Worm (Caenorhabditis elegans) whole organism, young adult: ENCODE results near the gene C11E4.6.

Source experiments
- B0019.2 ChIP-seq: fragments of 200-800 bp; sonication (Bioruptor generic); conservative IDR thresholded peaks from 2 replicates; pipeline ENCODE4 v1.3.6; 2022; ENCODE audit warnings: missing genetic modification reagents, missing genetic modification characterization, missing compliant biosample characterization
- B0261.1 ChIP-seq: sonication (generic microtip); optimal IDR thresholded peaks from 2 replicates; lab custom pipeline; 2016; ENCODE audit warnings: mild to moderate bottlenecking, missing genetic modification characterization, moderate library complexity, missing compliant biosample characterization
- D2030.7 ChIP-seq: fragments of 200-800 bp; sonication (Bioruptor generic); IDR thresholded peaks from 2 replicates; pipeline ENCODE4 v1.3.6; 2022; ENCODE audit warnings: missing genetic modification reagents, missing genetic modification characterization, missing compliant biosample characterization
- F23B12.7 ChIP-seq: sonication (generic microtip); optimal IDR thresholded peaks from 2 replicates; lab custom pipeline; 2017; ENCODE audit warnings: missing genetic modification characterization, mild to moderate bottlenecking, missing compliant biosample characterization, antibody characterized with exemption, moderate library complexity; ENCODE audit not compliant: insufficient read depth
- F37B4.10 ChIP-seq: fragments of 200-800 bp; sonication (Bioruptor generic); IDR thresholded peaks from 2 replicates; pipeline ENCODE4 v1.3.6; 2022; ENCODE audit warnings: missing genetic modification characterization, missing compliant biosample characterization
- F52B5.7 ChIP-seq: sonication (generic microtip); optimal IDR thresholded peaks from 2 replicates; lab custom pipeline; 2016; ENCODE audit warnings: mild to moderate bottlenecking, missing genetic modification characterization, missing compliant biosample characterization
- F57A8.1 ChIP-seq: fragments of 200-800 bp; sonication (Bioruptor generic); optimal IDR thresholded peaks from 2 replicates; lab custom pipeline; 2018; ENCODE audit warnings: mild to moderate bottlenecking, missing genetic modification characterization, moderate library complexity, missing compliant biosample characterization
- K12H6.12 ChIP-seq: fragments of 200-800 bp; sonication (Bioruptor generic); optimal IDR thresholded peaks from 2 replicates; lab custom pipeline; 2018; ENCODE audit warnings: mild to moderate bottlenecking, missing genetic modification characterization, missing compliant biosample characterization
- T07F8.4 ChIP-seq: sonication (generic microtip); optimal IDR thresholded peaks from 2 replicates; lab custom pipeline; 2016; ENCODE audit warnings: mild to moderate bottlenecking, missing genetic modification characterization, moderate library complexity, missing compliant biosample characterization
- T26A5.8 ChIP-seq: sonication (generic microtip); optimal IDR thresholded peaks from 2 replicates; lab custom pipeline; 2016; ENCODE audit warnings: missing genetic modification characterization, missing compliant biosample characterization
- Y56A3A.18 ChIP-seq: fragments of 200-800 bp; sonication (Bioruptor generic); IDR thresholded peaks from 2 replicates; pipeline ENCODE4 v1.3.6; 2022; ENCODE audit warnings: missing genetic modification reagents, missing genetic modification characterization, missing compliant biosample characterization
- Y95B8A.8 ChIP-seq: fragments of 200-800 bp; sonication (Bioruptor generic); IDR thresholded peaks from 2 replicates; pipeline ENCODE4 v1.3.6; 2022; ENCODE audit warnings: missing genetic modification reagents, missing genetic modification characterization, missing compliant biosample characterization
- ZK185.1 ChIP-seq: sonication (generic microtip); optimal IDR thresholded peaks from 2 replicates; lab custom pipeline; 2016; ENCODE audit warnings: mild to moderate bottlenecking, missing genetic modification characterization, missing compliant biosample characterization; ENCODE audit not compliant: poor library complexity, severe bottlenecking
- akir-1 ChIP-seq: fragments of 200-800 bp; sonication (Bioruptor generic); optimal IDR thresholded peaks from 2 replicates; lab custom pipeline; 2018; ENCODE audit warnings: mild to moderate bottlenecking, missing genetic modification characterization, moderate library complexity, missing compliant biosample characterization
- aptf-3 ChIP-seq: fragments of 200-800 bp; sonication (Bioruptor generic); IDR thresholded peaks from 2 replicates; pipeline ENCODE4 v1.3.6; 2022; ENCODE audit warnings: missing genetic modification characterization, missing compliant biosample characterization
- atf-7 ChIP-seq: sonication (generic microtip); optimal IDR thresholded peaks from 2 replicates; lab custom pipeline; 2017; ENCODE audit warnings: mild to moderate bottlenecking, missing genetic modification characterization, missing compliant biosample characterization
- attf-6 ChIP-seq: fragments of 200-800 bp; sonication (Bioruptor generic); IDR thresholded peaks from 2 replicates; pipeline ENCODE4 v1.3.6; 2022; ENCODE audit warnings: missing genetic modification reagents, missing genetic modification characterization, missing compliant biosample characterization
- bed-1 ChIP-seq: fragments of 200-800 bp; sonication (Bioruptor generic); IDR thresholded peaks from 2 replicates; pipeline ENCODE4 v1.3.6; 2022; ENCODE audit warnings: missing genetic modification reagents, missing genetic modification characterization, missing compliant biosample characterization
- cebp-1 ChIP-seq, 2 experiments: fragments of 200-800 bp in 1 of 2; sonication (Bioruptor generic) in 1 of 2; sonication (generic microtip) in 1 of 2; IDR thresholded peaks in 1 of 2; optimal IDR thresholded peaks in 1 of 2; 2 replicates each; pipeline versions ENCODE4 v1.3.6 to Lab custom; 2017 to 2022; ENCODE audit warnings: missing compliant biosample characterization in 2 of 2, missing genetic modification characterization in 2 of 2, mild to moderate bottlenecking in 1 of 2, missing genetic modification reagents in 1 of 2, moderate library complexity in 1 of 2
- ceh-100 ChIP-seq: fragments of 200-800 bp; sonication (Bioruptor generic); IDR thresholded peaks from 2 replicates; pipeline ENCODE4 v1.3.6; 2022; ENCODE audit warnings: missing genetic modification reagents, missing genetic modification characterization, missing compliant biosample characterization
- ceh-91 ChIP-seq: fragments of 200-800 bp; sonication (Bioruptor generic); IDR thresholded peaks from 2 replicates; pipeline ENCODE4 v1.3.6; 2022; ENCODE audit warnings: missing genetic modification reagents, missing genetic modification characterization, missing compliant biosample characterization
- dox-1 ChIP-seq: fragments of 200-800 bp; sonication (Bioruptor generic); IDR thresholded peaks from 2 replicates; pipeline ENCODE4 v1.3.6; 2022; ENCODE audit warnings: missing genetic modification reagents, missing genetic modification characterization, missing compliant biosample characterization
- efl-1 ChIP-seq: fragments of 150-350 bp; optimal IDR thresholded peaks from 2 replicates; lab custom pipeline; 2014; ENCODE audit warnings: missing biosample characterization, missing genetic modification reagents, missing genetic modification characterization
- egrh-3 ChIP-seq: fragments of 200-800 bp; sonication (Bioruptor generic); IDR thresholded peaks from 2 replicates; pipeline ENCODE4 v1.3.6; 2022; ENCODE audit warnings: missing genetic modification reagents, missing genetic modification characterization, missing compliant biosample characterization
- hlh-26 ChIP-seq: fragments of 200-800 bp; sonication (Bioruptor generic); conservative IDR thresholded peaks from 2 replicates; pipeline ENCODE4 v1.3.6; 2022; ENCODE audit warnings: missing genetic modification reagents, missing genetic modification characterization, missing compliant biosample characterization
- hmg-1.2 ChIP-seq: fragments of 200-800 bp; sonication (Bioruptor generic); IDR thresholded peaks from 2 replicates; pipeline ENCODE4 v1.3.6; 2022; ENCODE audit warnings: missing genetic modification reagents, missing genetic modification characterization, missing compliant biosample characterization
- hsf-1 ChIP-seq: fragments of 200-800 bp; sonication (Bioruptor generic); IDR thresholded peaks from 2 replicates; pipeline ENCODE4 v1.3.6; 2022; ENCODE audit warnings: missing genetic modification reagents, missing genetic modification characterization, missing compliant biosample characterization
- lag-1 ChIP-seq: fragments of 200-800 bp; sonication (Bioruptor generic); IDR thresholded peaks from 2 replicates; pipeline ENCODE4 v1.3.6; 2022; ENCODE audit warnings: missing genetic modification reagents, missing genetic modification characterization, missing compliant biosample characterization
- let-607 ChIP-seq, 2 experiments: fragments of 200-800 bp in 1 of 2; sonication (Bioruptor generic) in 1 of 2; sonication (generic microtip) in 1 of 2; optimal IDR thresholded peaks; 2 replicates each; lab custom pipeline; 2016 to 2018; ENCODE audit warnings: mild to moderate bottlenecking in 2 of 2, missing compliant biosample characterization in 2 of 2, missing genetic modification characterization in 2 of 2, moderate library complexity in 2 of 2, missing genotype in 1 of 2
- lin-26 ChIP-seq: fragments of 200-800 bp; sonication (Bioruptor generic); IDR thresholded peaks from 2 replicates; pipeline ENCODE4 v1.3.6; 2022; ENCODE audit warnings: missing genetic modification reagents, missing genetic modification characterization, missing compliant biosample characterization
- lin-40 ChIP-seq: sonication (generic microtip); optimal IDR thresholded peaks from 2 replicates; lab custom pipeline; 2016; ENCODE audit warnings: missing genetic modification characterization, mild to moderate bottlenecking, missing compliant biosample characterization, missing genotype, missing genetic modification reagents
- lir-1 ChIP-seq: fragments of 200-800 bp; sonication (Bioruptor generic); conservative IDR thresholded peaks from 2 replicates; pipeline ENCODE4 v1.3.6; 2022; ENCODE audit warnings: missing genetic modification reagents, missing genetic modification characterization, missing compliant biosample characterization
- madf-10 ChIP-seq: sonication (generic microtip); optimal IDR thresholded peaks from 2 replicates; lab custom pipeline; 2016; ENCODE audit warnings: mild to moderate bottlenecking, missing genetic modification characterization, missing compliant biosample characterization
- madf-3 ChIP-seq: fragments of 200-800 bp; sonication (Bioruptor generic); IDR thresholded peaks from 2 replicates; pipeline ENCODE4 v1.3.6; 2022; ENCODE audit warnings: missing genetic modification reagents, missing genetic modification characterization, missing compliant biosample characterization
- mcd-1 ChIP-seq: fragments of 200-800 bp; sonication (Bioruptor generic); IDR thresholded peaks from 2 replicates; pipeline ENCODE4 v1.3.6; 2022; ENCODE audit warnings: missing genetic modification reagents, missing genetic modification characterization, missing compliant biosample characterization
- mel-28 ChIP-seq: sonication (generic microtip); optimal IDR thresholded peaks from 2 replicates; lab custom pipeline; 2016; ENCODE audit warnings: borderline replicate concordance, mild to moderate bottlenecking, missing genetic modification characterization, missing compliant biosample characterization
- mes-4 ChIP-seq: sonication (generic microtip); optimal IDR thresholded peaks from 2 replicates; lab custom pipeline; 2016; ENCODE audit warnings: missing genotype, missing genetic modification characterization, missing compliant biosample characterization
- nfya-1 ChIP-seq: sonication (generic microtip); optimal IDR thresholded peaks from 2 replicates; lab custom pipeline; 2017; ENCODE audit warnings: antibody characterized with exemption, missing compliant biosample characterization, missing genetic modification characterization, borderline replicate concordance; ENCODE audit not compliant: insufficient read depth
- nhr-179 ChIP-seq: sonication (generic microtip); optimal IDR thresholded peaks from 2 replicates; lab custom pipeline; 2016; ENCODE audit warnings: mild to moderate bottlenecking, missing genetic modification characterization, missing compliant biosample characterization
- nhr-80 ChIP-seq: sonication (generic microtip); optimal IDR thresholded peaks from 2 replicates; lab custom pipeline; 2016; ENCODE audit warnings: missing genetic modification characterization, missing compliant biosample characterization
- rcor-1 ChIP-seq: fragments of 200-800 bp; sonication (Bioruptor generic); IDR thresholded peaks from 2 replicates; pipeline ENCODE4 v1.3.6; 2022; ENCODE audit warnings: missing genetic modification reagents, missing genetic modification characterization, missing compliant biosample characterization
- rpc-1 ChIP-seq, 2 experiments: fragments of 150-350 bp in 1 of 2; sonication (generic microtip) in 1 of 2; optimal IDR thresholded peaks; 2 replicates each; lab custom pipeline; 2014 to 2018; ENCODE audit warnings: missing biosample characterization in 1 of 2, missing genetic modification characterization in 1 of 2, missing genetic modification reagents in 1 of 2, missing genotype in 1 of 2
- sdz-38 ChIP-seq: sonication (generic microtip); optimal IDR thresholded peaks from 2 replicates; lab custom pipeline; 2016; ENCODE audit warnings: missing genotype, missing genetic modification characterization, missing compliant biosample characterization
- sea-2 ChIP-seq: fragments of 200-800 bp; sonication (Bioruptor generic); IDR thresholded peaks from 2 replicates; pipeline ENCODE4 v1.3.6; 2022; ENCODE audit warnings: missing genetic modification characterization, missing compliant biosample characterization
- unc-130 ChIP-seq: sonication (generic microtip); optimal IDR thresholded peaks from 2 replicates; lab custom pipeline; 2016; ENCODE audit warnings: missing genetic modification reagents, missing genetic modification characterization, missing compliant biosample characterization
- xnd-1 ChIP-seq: sonication (generic microtip); optimal IDR thresholded peaks from 2 replicates; lab custom pipeline; 2016; ENCODE audit warnings: missing genotype, missing genetic modification reagents, missing genetic modification characterization, missing compliant biosample characterization
- ztf-26 ChIP-seq: sonication (generic microtip); optimal IDR thresholded peaks from 2 replicates; lab custom pipeline; 2017; ENCODE audit warnings: missing genetic modification characterization, missing compliant biosample characterization

Gene C11E4.6

DNA sequence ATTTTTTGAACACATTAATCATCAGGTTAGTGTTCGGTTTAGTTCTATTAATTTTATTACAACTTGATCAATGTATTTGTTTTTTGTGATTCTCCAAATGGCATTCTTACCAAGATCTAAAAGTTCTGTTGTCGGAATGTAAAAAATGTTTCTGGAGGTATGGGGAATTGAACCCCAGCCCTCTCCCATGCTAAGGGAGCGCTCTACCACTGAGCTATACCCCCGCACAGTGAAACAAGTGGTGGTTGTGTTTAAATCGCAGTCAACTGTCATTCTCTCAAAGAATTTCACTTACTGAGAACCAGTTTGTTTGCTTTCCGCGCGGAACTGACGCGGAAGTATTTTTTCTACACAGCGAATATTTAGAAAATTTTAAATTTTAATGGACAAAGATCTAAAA lies 27.3 kb downstream of the C11E4.6 start (continued):
- peak; percentile 14 to 57 for TF ChIP-seq let-607 (tag; optimal IDR thresholded peaks at IDR 0.05; lab: Kevin White, UChicago)
- no peak for TF ChIP-seq mel-28 (tag; lab: Kevin White, UChicago)
- no peak for TF ChIP-seq nhr-80
- no peak for TF ChIP-seq sdz-38 (tag; lab: Kevin White, UChicago)
- TF ChIP-seq lag-1 (GFP tag; lab: Robert Waterston, UW), result no peak
- peak; percentile 60 for TF ChIP-seq F57A8.1 (GFP tag; lab: Kevin White, UChicago)
- TF ChIP-seq dox-1 (GFP tag; lab: Robert Waterston, UW), result no peak; the same call in 1 of the 2 replicates
- peak; percentile 73; the same call in 1 of the 2 replicates for TF ChIP-seq madf-3 (GFP tag; lab: Robert Waterston, UW)
- TF ChIP-seq T26A5.8, result peak; percentile 78
- TF ChIP-seq B0019.2, result peak; percentile 61; the same call in 1 of the 2 replicates
- no peak for TF ChIP-seq nfya-1
- peak; percentile 35 for TF ChIP-seq K12H6.12 (tag; lab: Kevin White, UChicago)
- peak; percentile 61 for TF ChIP-seq ceh-100 (GFP tag; lab: Robert Waterston, UW)
- TF ChIP-seq unc-130 (GFP tag; lab: Kevin White, UChicago), result no peak
- TF ChIP-seq bed-1 (GFP tag; lab: Robert Waterston, UW), result peak; percentile 85; the same call in 1 of the 2 replicates
- peak; percentile 89 for TF ChIP-seq Y56A3A.18 (GFP tag; lab: Robert Waterston, UW)
- TF ChIP-seq F52B5.7 (tag; lab: Kevin White, UChicago), result peak; percentile 80
- peak; percentile 93 for TF ChIP-seq aptf-3 (GFP tag; lab: Robert Waterston, UW)
- peak; percentile 40; the same call in 1 of the 2 replicates for TF ChIP-seq mcd-1 (GFP tag; lab: Robert Waterston, UW)
- TF ChIP-seq efl-1 (GFP tag; lab: Kevin White, UChicago), result no peak
- peak; percentile 67 for TF ChIP-seq nhr-179 (tag; lab: Kevin White, UChicago)
- peak; percentile 50 for TF ChIP-seq lin-40
- no peak for TF ChIP-seq xnd-1
- TF ChIP-seq atf-7 (tag; lab: Kevin White, UChicago), result peak; percentile 51
- TF ChIP-seq lir-1, result 0 out of 2 replicates have a peak, but pooled peaks have one; percentile 21
- peak; percentile 55 for TF ChIP-seq madf-10
- TF ChIP-seq egrh-3 (GFP tag; lab: Robert Waterston, UW), result peak; percentile 36; the same call in 1 of the 2 replicates
- TF ChIP-seq lin-26 (GFP tag; lab: Robert Waterston, UW), result peak; percentile 92
- peak; percentile 71 for TF ChIP-seq ZK185.1
- peak; percentile 73 for TF ChIP-seq rcor-1 (GFP tag; lab: Robert Waterston, UW)
- TF ChIP-seq hmg-1.2 (GFP tag; lab: Robert Waterston, UW), result peak; percentile 73
- peak; percentile 76 for TF ChIP-seq T07F8.4
- no peak; the same call in none of the 2 replicates for TF ChIP-seq D2030.7
- TF ChIP-seq ceh-91 (GFP tag; lab: Robert Waterston, UW), result no peak
- TF ChIP-seq ztf-26 (tag; lab: Kevin White, UChicago), result peak; percentile 48
- no peak for TF ChIP-seq F37B4.10 (GFP tag; lab: Robert Waterston, UW)
- TF ChIP-seq rpc-1 (optimal IDR thresholded peaks at IDR 0.05; lab: Kevin White, UChicago), result peak; percentile 92
- TF ChIP-seq rpc-1 (tag; optimal IDR thresholded peaks at IDR 0.05; lab: Kevin White, UChicago), result peak; percentile 99
- TF ChIP-seq attf-6, result peak; percentile 36; the same call in 1 of the 2 replicates
- TF ChIP-seq sea-2 (GFP tag; lab: Robert Waterston, UW), result no peak
- TF ChIP-seq B0261.1, result peak; percentile 95
- TF ChIP-seq cebp-1 (GFP tag; IDR thresholded peaks at IDR 0.05; lab: Robert Waterston, UW), result no peak
- peak; percentile 59 for TF ChIP-seq cebp-1 (tag; optimal IDR thresholded peaks at IDR 0.05; lab: Kevin White, UChicago)
- TF ChIP-seq Y95B8A.8, result 0 out of 2 replicates have a peak, but pooled peaks have one; percentile 32
- TF ChIP-seq hsf-1 (GFP tag; lab: Robert Waterston, UW), result no peak; the same call in 1 of the 2 replicates
- peak; percentile 49 for TF ChIP-seq mes-4 (tag; lab: Kevin White, UChicago)
- TF ChIP-seq F23B12.7 (tag; lab: Kevin White, UChicago), result peak; percentile 11
- TF ChIP-seq akir-1 (GFP tag; lab: Kevin White, UChicago), result peak; percentile 55
- TF ChIP-seq hlh-26 (GFP tag; lab: Robert Waterston, UW), result no peak
